Worm (Caenorhabditis elegans): Measurements from ENCODE around the gene K06H6.4.

Gene K06H6.4

DNA sequence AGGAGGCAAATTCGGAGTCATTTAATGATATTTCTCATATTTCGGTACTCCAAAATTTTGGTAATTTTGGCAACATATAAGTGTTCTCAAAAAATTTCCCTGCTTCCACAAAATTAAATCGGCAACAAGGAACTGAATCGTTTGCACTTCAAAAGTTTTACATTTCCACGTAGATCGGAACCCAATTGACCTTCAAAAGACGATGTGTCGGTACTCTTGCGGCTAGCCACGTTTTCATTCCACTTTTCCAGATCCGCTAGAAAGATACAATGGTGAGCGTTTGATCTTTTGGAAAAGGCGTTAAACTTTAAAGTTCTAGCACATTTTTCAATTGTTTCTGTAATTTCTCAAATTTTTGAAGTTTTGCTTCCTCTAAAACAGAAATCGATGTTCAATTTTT is 17.8 kb downstream of the K06H6.4 start:
- TF ChIP-seq elt-1 (tag; optimal IDR thresholded peaks at IDR 0.05) (peak; percentile 88), aly-2 (tag; optimal IDR thresholded peaks at IDR 0.05) (no peak), unc-39 (tag; optimal IDR thresholded peaks at IDR 0.05) (no peak), nhr-23 (tag; optimal IDR thresholded peaks at IDR 0.05) (peak; percentile 59), nhr-25 (tag; optimal IDR thresholded peaks at IDR 0.05) (peak; percentile 40)

DNA sequence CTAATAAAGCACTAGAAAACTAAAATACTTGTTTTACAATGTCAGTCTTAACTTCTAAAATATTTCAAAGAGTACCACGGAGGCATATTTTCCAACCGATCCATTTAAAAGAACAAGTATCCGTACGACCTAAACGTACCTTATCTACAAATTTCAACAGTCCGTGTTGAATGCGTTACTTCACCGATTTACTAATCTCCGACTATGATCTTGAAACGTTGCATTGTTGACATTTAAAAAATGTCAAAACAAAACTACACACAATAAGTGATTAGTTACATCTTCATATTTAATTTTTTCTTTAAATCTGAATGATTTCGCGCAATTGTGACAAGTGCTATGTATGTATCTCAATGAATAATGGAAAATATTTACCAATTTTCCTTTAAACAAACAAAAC is 18.7 kb downstream of the K06H6.4 start:
- TF ChIP-seq fkh-2 (tag; optimal IDR thresholded peaks at IDR 0.05) (no peak), nhr-25 (tag; optimal IDR thresholded peaks at IDR 0.05) (no peak), egl-27 (tag; optimal IDR thresholded peaks at IDR 0.05) (no peak), ceh-16 (tag; optimal IDR thresholded peaks at IDR 0.05) (no peak), elt-1 (tag; optimal IDR thresholded peaks at IDR 0.05) (peak; percentile 85), tbx-2 (tag; optimal IDR thresholded peaks at IDR 0.05) (no peak), nhr-23 (tag; optimal IDR thresholded peaks at IDR 0.05) (peak; percentile 58)

DNA sequence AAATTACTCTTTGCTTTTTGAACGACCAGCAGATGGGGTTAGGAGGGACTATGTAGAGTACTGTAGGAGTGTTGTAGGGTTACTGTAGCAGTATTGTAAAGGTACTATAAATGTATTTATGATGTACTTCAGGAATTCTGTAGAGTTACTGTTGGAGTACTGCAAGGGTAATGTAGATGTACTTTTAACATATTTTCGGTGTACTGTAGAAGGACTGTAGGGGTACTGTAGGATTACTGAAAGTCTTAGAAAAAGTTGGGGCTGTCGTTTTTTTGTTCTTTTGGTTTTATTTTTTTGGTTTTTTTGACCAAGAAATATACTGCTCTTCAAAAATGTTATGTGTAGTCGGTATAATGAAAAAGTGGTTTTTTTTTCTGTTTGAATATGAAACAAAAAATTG is 19.5 kb downstream of the K06H6.4 start:
- TF ChIP-seq zag-1 (tag; optimal IDR thresholded peaks at IDR 0.05) (no peak), nhr-76 (tag; optimal IDR thresholded peaks at IDR 0.05) (no peak), elt-3 (tag; optimal IDR thresholded peaks at IDR 0.05) (no peak), egl-27 (tag; optimal IDR thresholded peaks at IDR 0.05) (no peak), mdl-1 (tag; optimal IDR thresholded peaks at IDR 0.05) (no peak)

DNA sequence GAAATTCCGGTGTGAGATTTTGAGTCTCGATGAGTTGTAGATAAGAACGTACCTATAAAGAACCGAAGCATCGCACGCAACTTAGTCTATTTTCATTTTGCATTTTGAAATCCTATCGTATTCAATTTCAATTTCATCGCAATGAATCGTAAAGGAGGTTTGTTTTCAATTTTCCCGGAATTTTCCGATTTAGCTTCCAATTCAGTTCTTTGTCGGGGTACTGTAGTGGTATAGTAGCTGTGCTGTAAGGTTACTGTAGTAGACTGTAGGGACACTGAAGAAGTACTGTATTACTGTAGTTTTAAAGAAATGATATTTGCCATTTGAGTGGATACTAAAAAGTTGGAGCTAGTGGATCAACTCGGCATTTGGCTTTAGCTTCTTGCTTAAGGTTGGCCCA is 20.7 kb downstream of the K06H6.4 start:
- TF ChIP-seq pqm-1 (tag; optimal IDR thresholded peaks at IDR 0.05), result no peak
- TF ChIP-seq nhr-11 (tag; optimal IDR thresholded peaks at IDR 0.05), result no peak
- no peak for TF ChIP-seq nhr-43 (tag; optimal IDR thresholded peaks at IDR 0.05; ENCODE audit: poor library complexity, severe bottlenecking)
- TF ChIP-seq nhr-67 (tag; optimal IDR thresholded peaks at IDR 0.05), result no peak

DNA sequence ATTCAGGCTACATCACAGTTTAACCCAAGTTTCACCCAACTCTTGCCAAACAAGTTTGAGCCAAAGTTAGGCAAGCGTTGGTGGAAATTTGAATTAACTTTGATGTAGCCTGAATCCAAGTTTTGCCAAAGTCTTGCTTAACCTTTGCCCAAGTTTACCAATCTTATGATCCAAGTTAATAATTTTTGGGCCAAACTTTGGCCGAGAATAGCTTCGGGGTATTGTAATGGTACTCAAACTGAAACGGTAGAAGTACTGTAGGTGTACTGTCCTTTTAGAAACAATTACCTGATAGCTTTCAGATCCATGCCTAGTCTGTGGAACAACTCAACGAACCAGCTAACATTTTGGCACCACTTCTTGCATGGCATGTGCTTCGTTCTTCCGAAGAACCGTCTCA is 21.2 kb downstream of the K06H6.4 start, which contains the start of gene nhr-251:
TSS of gene nhr-251 (plus strand) at position 301 of the 400 bp plus-strand sequence.
- TF ChIP-seq ceh-9 (tag; optimal IDR thresholded peaks at IDR 0.05) (no peak), ztf-4 (tag; optimal IDR thresholded peaks at IDR 0.05) (no peak), ceh-28 (tag; optimal IDR thresholded peaks at IDR 0.05) (no peak)

DNA sequence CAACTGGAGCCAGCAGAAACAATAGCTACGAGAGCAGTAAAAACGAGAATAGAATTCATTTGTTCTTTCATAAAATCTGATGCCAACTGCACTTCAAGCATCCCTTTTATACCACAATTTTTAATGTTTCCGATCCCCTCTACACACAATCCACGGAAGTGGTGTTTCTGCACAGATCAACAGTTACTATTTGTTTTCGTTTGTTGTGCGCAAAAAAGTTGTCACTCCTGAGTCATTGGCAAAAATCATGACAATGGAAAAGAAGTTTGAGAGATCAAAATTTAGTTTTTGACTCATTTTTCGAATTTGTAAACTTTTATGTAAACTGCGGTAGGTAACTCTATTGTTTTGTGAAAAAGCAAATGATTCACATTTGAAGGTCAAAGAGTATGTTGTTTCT is 25.0 kb downstream of the K06H6.4 start, which contains the start of gene srlf-37:
TSS of gene srlf-37 (minus strand) at position 101 of the 400 bp plus-strand sequence.
- no peak for TF ChIP-seq egl-5 (tag; optimal IDR thresholded peaks at IDR 0.05)

DNA sequence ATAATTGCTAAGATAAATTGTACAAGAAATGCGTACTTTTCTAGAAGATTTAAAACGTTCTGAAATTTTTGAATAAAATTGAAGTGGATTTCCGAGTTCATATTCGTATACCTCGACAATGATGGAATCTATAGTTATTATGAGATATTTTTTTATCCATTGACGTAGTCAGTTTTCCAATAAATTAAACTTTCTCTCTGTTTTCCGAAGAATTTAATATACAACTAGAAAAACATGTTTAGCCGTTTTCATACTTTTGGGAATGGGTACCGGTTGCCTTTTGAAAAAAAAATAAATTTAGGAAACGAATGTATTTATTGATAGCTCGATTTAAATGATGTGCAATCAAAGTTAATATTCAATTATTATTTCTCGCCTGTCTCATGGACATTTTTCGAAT is 29.8 kb downstream of the K06H6.4 start, which contains the start of gene srw-109:
TSS of gene srw-109 (minus strand) at position 101 of the 400 bp plus-strand sequence.
- no peak for TF ChIP-seq nhr-43 (tag; optimal IDR thresholded peaks at IDR 0.05; ENCODE audit: poor library complexity, severe bottlenecking)
- no peak for TF ChIP-seq aly-2 (tag; optimal IDR thresholded peaks at IDR 0.05)
- TF ChIP-seq lin-15B (tag; optimal IDR thresholded peaks at IDR 0.05), result no peak
- no peak for TF ChIP-seq pha-4 (tag; optimal IDR thresholded peaks at IDR 0.05)
- no peak for TF ChIP-seq nhr-28 (tag; optimal IDR thresholded peaks at IDR 0.05)
- TF ChIP-seq snpc-4 (tag; optimal IDR thresholded peaks at IDR 0.05), result no peak
- TF ChIP-seq nfya-1 (tag; optimal IDR thresholded peaks at IDR 0.05; ENCODE audit: insufficient read depth), result no peak
- no peak for TF ChIP-seq eor-1 (tag; optimal IDR thresholded peaks at IDR 0.05)
- TF ChIP-seq fkh-10 (GFP tag; optimal IDR thresholded peaks at IDR 0.05), result no peak
- TF ChIP-seq daf-12 (tag; optimal IDR thresholded peaks at IDR 0.05), result no peak
- TF ChIP-seq ztf-11 (tag; optimal IDR thresholded peaks at IDR 0.05), result no peak
- TF ChIP-seq ceh-28 (tag; optimal IDR thresholded peaks at IDR 0.05), result no peak

DNA sequence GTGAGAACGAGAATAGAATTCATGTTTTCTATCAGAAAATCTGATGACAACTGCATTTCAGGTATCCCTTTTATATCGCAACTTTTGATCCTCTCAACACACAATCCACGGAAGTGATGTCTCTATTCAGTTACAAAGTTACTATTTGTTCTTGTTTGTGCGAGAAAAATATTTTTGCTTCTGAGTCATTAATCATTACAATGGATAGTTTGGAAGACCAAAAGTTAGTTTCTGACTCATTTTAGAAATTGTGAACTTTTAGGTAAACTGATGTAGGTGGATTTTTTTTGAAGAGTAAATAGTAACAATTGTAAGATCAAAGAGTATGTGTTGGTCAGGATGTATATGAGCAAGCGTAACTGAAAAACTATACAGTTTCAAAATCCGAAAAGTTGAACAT is 30.6 kb downstream of the K06H6.4 start, which contains the start of gene srlf-36:
TSS of gene srlf-36 (minus strand) at position 101 of the 400 bp plus-strand sequence.
- no peak for TF ChIP-seq eor-1 (tag; optimal IDR thresholded peaks at IDR 0.05)
- TF ChIP-seq skn-1 (tag; optimal IDR thresholded peaks at IDR 0.05), result no peak
- no peak for TF ChIP-seq elt-2 (tag; optimal IDR thresholded peaks at IDR 0.05)
- TF ChIP-seq fkh-10 (GFP tag; optimal IDR thresholded peaks at IDR 0.05), result no peak
- TF ChIP-seq R02D3.7 (tag; optimal IDR thresholded peaks at IDR 0.05), result no peak
- TF ChIP-seq ztf-11 (tag; optimal IDR thresholded peaks at IDR 0.05), result no peak
- no peak for TF ChIP-seq nhr-237 (tag; optimal IDR thresholded peaks at IDR 0.05)
- TF ChIP-seq fkh-2 (tag; optimal IDR thresholded peaks at IDR 0.05), result no peak
- no peak for TF ChIP-seq ceh-82 (tag; optimal IDR thresholded peaks at IDR 0.05)
- TF ChIP-seq unc-39 (tag; optimal IDR thresholded peaks at IDR 0.05), result no peak
- no peak for TF ChIP-seq mml-1 (tag; optimal IDR thresholded peaks at IDR 0.05)
- no peak for TF ChIP-seq aly-2 (tag; optimal IDR thresholded peaks at IDR 0.05)
- no peak for TF ChIP-seq ama-1 (optimal IDR thresholded peaks at IDR 0.05)
- TF ChIP-seq ceh-28 (tag; optimal IDR thresholded peaks at IDR 0.05), result no peak

All from whole organism, L3 larva.